Worm (Caenorhabditis elegans) whole organism, L4/young adult: ENCODE measurements around the gene fbxb-30.

Experiments
- W03F9.2 ChIP-seq: fragments of 150-350 bp; optimal IDR thresholded peaks from 2 replicates; lab custom pipeline; 2014; ENCODE audit warnings: missing biosample characterization, missing genetic modification characterization
- dao-5 ChIP-seq: sonication (generic microtip); optimal IDR thresholded peaks from 2 replicates; lab custom pipeline; 2016; ENCODE audit warnings: missing genotype, missing genetic modification characterization, moderate library complexity, missing compliant biosample characterization
- him-1 ChIP-seq: sonication (generic microtip); optimal IDR thresholded peaks from 2 replicates; lab custom pipeline; 2016; ENCODE audit warnings: missing genotype, missing genetic modification reagents, missing genetic modification characterization, missing compliant biosample characterization

DNA sequence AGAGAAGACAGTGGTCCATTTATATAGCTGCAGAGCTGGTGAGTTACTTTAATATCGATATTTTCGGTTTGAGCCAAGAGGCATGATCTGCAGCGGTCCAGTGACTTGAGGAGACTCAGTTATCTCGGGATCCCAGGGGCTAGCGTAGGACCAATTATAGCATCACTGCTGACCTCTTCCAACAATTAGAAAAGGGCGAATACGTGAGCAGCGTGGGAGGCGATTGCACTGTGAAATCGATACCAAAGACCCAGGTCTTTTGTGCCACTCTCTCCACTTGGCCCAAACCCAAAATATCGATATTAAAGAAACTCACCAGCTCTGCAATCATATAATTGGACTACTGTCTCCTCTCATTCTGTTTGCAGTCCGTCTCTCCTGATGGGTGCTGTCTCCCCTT lies 48.6 kb upstream of the fbxb-30 start, which contains the start of gene fbxb-40:
- TF ChIP-seq him-1 (tag; lab: Kevin White, UChicago) (no peak), dao-5 (tag; lab: Kevin White, UChicago) (no peak), W03F9.2 (tag; lab: Kevin White, UChicago) (no peak)
